Fruit fly (Drosophila melanogaster): ENCODE measurements around the gene ENGase.

DNA sequence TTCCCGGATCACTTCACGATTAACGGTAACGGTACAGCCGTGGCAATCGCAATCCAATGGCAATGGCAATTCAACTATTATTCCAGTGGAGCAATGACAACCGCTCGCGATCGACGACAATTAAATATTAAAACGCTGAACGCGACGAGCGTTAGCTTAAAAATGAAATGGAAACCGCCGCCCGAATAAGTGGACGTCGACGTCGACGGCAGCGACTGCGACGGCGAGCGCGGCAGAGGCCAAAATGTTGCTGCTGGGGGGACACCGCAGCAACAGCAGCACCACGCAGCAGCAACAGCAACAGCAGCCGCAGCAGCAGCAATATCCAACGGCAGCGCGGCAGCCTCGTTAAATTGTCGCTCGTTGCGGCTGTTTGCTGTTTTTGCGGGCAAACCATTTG, 29.1 kb downstream of the ENGase start, which contains the start of gene CG8568:
- TF ChIP-seq psq (optimal IDR thresholded peaks at IDR 0.05) (no peak), CG8478 (optimal IDR thresholded peaks at IDR 0.05) (no peak)
